Worm (Caenorhabditis elegans) whole organism, L4 larva: ENCODE results near the gene EEED8.14.
A peak's percentile ranks its signal among the peaks of the same experiment; 100 is the strongest.

Source experiments
- F49E8.2 ChIP-seq: sonication (generic microtip); optimal IDR thresholded peaks from 2 replicates; lab custom pipeline; 2016; ENCODE audit warnings: missing compliant biosample characterization, mild to moderate bottlenecking, missing genetic modification characterization, borderline replicate concordance
- T26A8.4 ChIP-seq: fragments of 200-800 bp; sonication (Bioruptor generic); IDR thresholded peaks from 2 replicates; pipeline ENCODE4 v1.3.6; 2022; ENCODE audit warnings: missing genetic modification characterization, missing compliant biosample characterization
- Y75B8A.6 ChIP-seq: fragments of 200-800 bp; sonication (Bioruptor generic); IDR thresholded peaks from 2 replicates; pipeline ENCODE4 v1.3.6; 2022; ENCODE audit warnings: missing genetic modification reagents, missing genetic modification characterization, missing compliant biosample characterization
- aha-1 ChIP-seq: fragments of 150-350 bp; peaks from one replicate; lab custom pipeline; 2014; ENCODE audit warnings: missing biosample characterization, missing genetic modification characterization
- aly-2 ChIP-seq: sonication (generic microtip); optimal IDR thresholded peaks from 2 replicates; lab custom pipeline; 2018; ENCODE audit warnings: missing biosample characterization, missing genetic modification characterization
- arid-1 ChIP-seq: fragments of 200-800 bp; sonication (Bioruptor generic); conservative IDR thresholded peaks from 2 replicates; pipeline ENCODE4 v1.3.6; 2022; ENCODE audit warnings: missing genetic modification reagents, missing genetic modification characterization, missing compliant biosample characterization
- daf-16 ChIP-seq, 3 experiments: sonication (generic microtip); optimal IDR thresholded peaks; 2 replicates each; lab custom pipeline; 2016 to 2017; ENCODE audit warnings: missing genetic modification characterization in 3 of 3, missing genetic modification reagents in 3 of 3, mild to moderate bottlenecking in 2 of 3, missing compliant biosample characterization in 2 of 3, missing biosample characterization in 1 of 3, moderate library complexity in 1 of 3
- dmd-6 ChIP-seq: fragments of 200-800 bp; sonication (Bioruptor generic); IDR thresholded peaks from 2 replicates; pipeline ENCODE4 v1.3.6; 2022; ENCODE audit warnings: missing genetic modification reagents, missing genetic modification characterization, missing compliant biosample characterization
- dpl-1 ChIP-seq: fragments of 150-350 bp; optimal IDR thresholded peaks from 2 replicates; lab custom pipeline; 2014; ENCODE audit warnings: missing biosample characterization, missing genetic modification reagents, missing genetic modification characterization
- duxl-1 ChIP-seq: sonication (generic microtip); optimal IDR thresholded peaks from 2 replicates; lab custom pipeline; 2016; ENCODE audit warnings: mild to moderate bottlenecking, missing genetic modification characterization, moderate library complexity, missing compliant biosample characterization; ENCODE audit not compliant: poor library complexity
- dve-1 ChIP-seq: sonication (generic microtip); optimal IDR thresholded peaks from 2 replicates; lab custom pipeline; 2017; ENCODE audit warnings: antibody characterized with exemption, mild to moderate bottlenecking, missing genetic modification characterization, missing compliant biosample characterization; ENCODE audit not compliant: insufficient read depth
- hif-1 ChIP-seq, 2 experiments: sonication (generic microtip); optimal IDR thresholded peaks; 2 replicates each; lab custom pipeline; 2016 to 2017; ENCODE audit warnings: missing compliant biosample characterization in 2 of 2, missing genetic modification characterization in 2 of 2, missing genetic modification reagents in 2 of 2, missing genotype in 2 of 2, mild to moderate bottlenecking in 1 of 2
- hlh-11 ChIP-seq: fragments of 200-800 bp; sonication (Bioruptor generic); optimal IDR thresholded peaks from 2 replicates; lab custom pipeline; 2018; ENCODE audit warnings: mild to moderate bottlenecking, missing genetic modification characterization, missing compliant biosample characterization
- hlh-30 ChIP-seq: sonication (generic microtip); optimal IDR thresholded peaks from 2 replicates; lab custom pipeline; 2017; ENCODE audit warnings: antibody characterized with exemption, mild to moderate bottlenecking, missing genetic modification characterization, missing compliant biosample characterization; ENCODE audit not compliant: insufficient read depth
- lin-13 ChIP-seq: fragments of 150-350 bp; optimal IDR thresholded peaks from 2 replicates; lab custom pipeline; 2014; ENCODE audit warnings: missing biosample characterization, missing genetic modification reagents, missing genetic modification characterization
- lin-38 ChIP-seq: fragments of 200-800 bp; sonication (Bioruptor generic); IDR thresholded peaks from 2 replicates; pipeline ENCODE4 v1.3.6; 2022; ENCODE audit warnings: missing genetic modification reagents, missing genetic modification characterization, missing compliant biosample characterization
- lsy-2 ChIP-seq, 2 experiments: fragments of 150-350 bp in 1 of 2; sonication (generic microtip) in 1 of 2; optimal IDR thresholded peaks; 2 replicates each; lab custom pipeline; 2014 to 2017; ENCODE audit warnings: missing biosample characterization in 2 of 2, missing genetic modification characterization in 2 of 2
- mdl-1 ChIP-seq, 2 experiments: fragments of 150-350 bp in 1 of 2; sonication (generic microtip) in 1 of 2; optimal IDR thresholded peaks; 2 replicates each; lab custom pipeline; 2014 to 2017; ENCODE audit warnings: missing biosample characterization in 2 of 2, missing genetic modification characterization in 2 of 2
- mdt-29 ChIP-seq: fragments of 200-800 bp; sonication (Bioruptor generic); IDR thresholded peaks from 2 replicates; pipeline ENCODE4 v1.3.6; 2022; ENCODE audit warnings: missing genetic modification reagents, missing genetic modification characterization, missing compliant biosample characterization
- mep-1 ChIP-seq: fragments of 150-350 bp; sonication (generic microtip); optimal IDR thresholded peaks from 3 replicates; lab custom pipeline; 2014; ENCODE audit warnings: missing biosample characterization, missing genetic modification characterization
- mes-2 ChIP-seq: sonication (generic microtip); optimal IDR thresholded peaks from 2 replicates; lab custom pipeline; 2016; ENCODE audit warnings: missing genotype, mild to moderate bottlenecking, missing genetic modification characterization, missing compliant biosample characterization; ENCODE audit not compliant: poor library complexity, severe bottlenecking
- mxl-3 ChIP-seq: fragments of 200-800 bp; sonication (Bioruptor generic); optimal IDR thresholded peaks from 2 replicates; lab custom pipeline; 2018; ENCODE audit warnings: mild to moderate bottlenecking, missing genetic modification characterization, missing compliant biosample characterization
- nhr-102 ChIP-seq: sonication (generic microtip); optimal IDR thresholded peaks from 2 replicates; lab custom pipeline; 2016; ENCODE audit warnings: mild to moderate bottlenecking, missing genetic modification characterization, moderate library complexity, missing compliant biosample characterization
- nhr-111 ChIP-seq: fragments of 200-800 bp; sonication (Bioruptor generic); optimal IDR thresholded peaks from 2 replicates; lab custom pipeline; 2018; ENCODE audit warnings: mild to moderate bottlenecking, missing genetic modification characterization, missing compliant biosample characterization
- nhr-25 ChIP-seq: sonication (generic microtip); optimal IDR thresholded peaks from 2 replicates; lab custom pipeline; 2017; ENCODE audit warnings: missing genetic modification characterization, mild to moderate bottlenecking, missing compliant biosample characterization, antibody characterized with exemption, moderate library complexity, borderline replicate concordance; ENCODE audit not compliant: insufficient read depth
- nhr-28 ChIP-seq: fragments of 150-350 bp; optimal IDR thresholded peaks from 2 replicates; lab custom pipeline; 2014; ENCODE audit warnings: missing biosample characterization, missing genetic modification characterization
- nhr-48 ChIP-seq: sonication (generic microtip); optimal IDR thresholded peaks from 2 replicates; lab custom pipeline; 2016; ENCODE audit warnings: mild to moderate bottlenecking, missing genetic modification characterization, missing compliant biosample characterization
- nhr-6 ChIP-seq: fragments of 150-350 bp; optimal IDR thresholded peaks from 2 replicates; lab custom pipeline; 2014; ENCODE audit warnings: missing biosample characterization, missing genetic modification characterization
- nhr-76 ChIP-seq: fragments of 150-350 bp; optimal IDR thresholded peaks from 2 replicates; lab custom pipeline; 2014; ENCODE audit warnings: missing biosample characterization, missing genetic modification characterization
- nhr-77 ChIP-seq: fragments of 150-350 bp; optimal IDR thresholded peaks from 2 replicates; lab custom pipeline; 2014; ENCODE audit warnings: missing biosample characterization, missing genetic modification characterization
- pha-4 ChIP-seq, 2 experiments: fragments of 150-350 bp in 1 of 2; fragments of 200-800 bp in 1 of 2; sonication (Bioruptor generic) in 1 of 2; IDR thresholded peaks in 1 of 2; optimal IDR thresholded peaks in 1 of 2; 2 replicates each; pipeline versions ENCODE4 v1.3.6 to Lab custom; 2014 to 2022; ENCODE audit warnings: missing genetic modification characterization in 2 of 2, missing genetic modification reagents in 2 of 2, missing biosample characterization in 1 of 2, missing compliant biosample characterization in 1 of 2
- pqm-1 ChIP-seq: sonication (generic microtip); optimal IDR thresholded peaks from 2 replicates; lab custom pipeline; 2017; ENCODE audit warnings: missing biosample characterization, missing genetic modification characterization
- set-16 ChIP-seq: fragments of 200-800 bp; sonication (Bioruptor generic); IDR thresholded peaks from 2 replicates; pipeline ENCODE4 v1.3.6; 2022; ENCODE audit warnings: missing genetic modification reagents, missing genetic modification characterization, missing compliant biosample characterization
- snpc-4 ChIP-seq: fragments of 150-350 bp; optimal IDR thresholded peaks from 2 replicates; lab custom pipeline; 2014; ENCODE audit warnings: missing biosample characterization, missing genetic modification characterization
- spr-1 ChIP-seq: sonication (generic microtip); optimal IDR thresholded peaks from 2 replicates; lab custom pipeline; 2016; ENCODE audit warnings: mild to moderate bottlenecking, missing genetic modification characterization, missing compliant biosample characterization
- unc-39 ChIP-seq: sonication (generic microtip); optimal IDR thresholded peaks from 2 replicates; lab custom pipeline; 2017; ENCODE audit warnings: missing biosample characterization, missing genetic modification characterization
- unc-62 ChIP-seq, 3 experiments: fragments of 150-350 bp in 1 of 3; sonication (generic microtip); optimal IDR thresholded peaks in 2 of 3; peaks in 1 of 3; 1 replicate in 1 of 3; 2 replicates in 2 of 3; lab custom pipeline; 2014 to 2017; ENCODE audit warnings: missing biosample characterization in 3 of 3, missing genetic modification characterization in 3 of 3, missing genetic modification reagents in 3 of 3, missing genotype in 1 of 3
- zfp-3 ChIP-seq: fragments of 200-800 bp; sonication (Bioruptor generic); conservative IDR thresholded peaks from 2 replicates; pipeline ENCODE4 v1.3.6; 2022; ENCODE audit warnings: missing genetic modification reagents, missing genetic modification characterization, missing compliant biosample characterization
- zip-11 ChIP-seq: fragments of 200-800 bp; sonication (Bioruptor generic); IDR thresholded peaks from 2 replicates; pipeline ENCODE4 v1.3.6; 2022; ENCODE audit warnings: missing genetic modification characterization, missing compliant biosample characterization
- ztf-7 ChIP-seq: fragments of 150-350 bp; optimal IDR thresholded peaks from 2 replicates; lab custom pipeline; 2014; ENCODE audit warnings: missing biosample characterization, missing genetic modification characterization

Gene EEED8.14

DNA sequence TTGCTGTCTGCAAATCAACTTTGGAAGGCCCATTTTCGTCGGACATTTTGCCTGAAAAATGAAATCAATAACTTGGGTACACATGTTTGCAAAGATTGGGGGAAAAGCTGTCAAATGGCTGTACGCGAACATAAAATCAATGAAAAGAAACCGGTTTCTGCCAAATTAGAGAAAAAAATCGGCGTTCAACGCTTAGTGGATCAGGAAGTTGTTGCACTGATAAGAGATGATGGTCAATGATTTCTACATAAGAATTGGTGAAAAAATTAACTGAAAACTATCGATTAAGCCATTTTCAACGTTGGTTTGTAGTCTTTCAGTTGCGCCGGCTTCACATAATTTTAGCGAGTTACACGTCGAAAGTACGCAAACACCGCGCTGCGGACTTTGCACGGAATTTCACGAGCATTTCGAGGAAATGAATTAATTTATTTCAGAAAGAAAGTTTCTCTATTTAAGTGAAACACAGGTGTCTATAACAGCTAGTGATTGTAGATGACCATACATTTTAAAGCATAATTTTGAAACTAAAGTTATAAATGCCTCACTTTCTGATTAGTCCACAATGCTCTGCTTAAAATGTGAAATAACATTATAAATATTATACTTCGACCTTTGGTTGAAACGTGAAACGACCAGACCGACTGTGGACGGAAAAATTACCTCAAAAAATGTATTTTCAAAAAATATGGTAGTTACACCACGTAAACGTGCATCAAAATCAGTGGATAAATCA, 15.8 kb upstream of the EEED8.14 start, which contains the start of the genes F07F6.4 and F07F6.2:
Gene F07F6.4 (minus strand): TSS at position 51 of the 736 bp plus-strand sequence.
Gene F07F6.2 (plus strand): TSS at position 686 of the 736 bp plus-strand sequence.
- TF ChIP-seq lin-38 (GFP tag; lab: Robert Waterston, UW) (peak; percentile 46; the same call in 1 of the 2 replicates), mdt-29 (no peak), mxl-3 (GFP tag; lab: Kevin White, UChicago) (peak; percentile 7), mes-2 (tag; lab: Kevin White, UChicago) (peak; percentile 68), lsy-2 (tag; optimal IDR thresholded peaks at IDR 0.05; lab: Kevin White, UChicago) (peak in 1 of 2 experiments; percentile 64), unc-39 (tag; lab: Kevin White, UChicago) (no peak), mep-1 (tag; lab: Kevin White, UChicago) (peak; percentile 27), nhr-111 (GFP tag; lab: Kevin White, UChicago) (no peak), set-16 (no peak), dpl-1 (GFP tag; lab: Kevin White, UChicago) (peak; percentile 59), dve-1 (tag; lab: Kevin White, UChicago) (peak; percentile 39), pqm-1 (tag; lab: Kevin White, UChicago) (peak; percentile 27), nhr-6 (tag; lab: Kevin White, UChicago) (peak; percentile 15), aha-1 (peak; percentile 90)

DNA sequence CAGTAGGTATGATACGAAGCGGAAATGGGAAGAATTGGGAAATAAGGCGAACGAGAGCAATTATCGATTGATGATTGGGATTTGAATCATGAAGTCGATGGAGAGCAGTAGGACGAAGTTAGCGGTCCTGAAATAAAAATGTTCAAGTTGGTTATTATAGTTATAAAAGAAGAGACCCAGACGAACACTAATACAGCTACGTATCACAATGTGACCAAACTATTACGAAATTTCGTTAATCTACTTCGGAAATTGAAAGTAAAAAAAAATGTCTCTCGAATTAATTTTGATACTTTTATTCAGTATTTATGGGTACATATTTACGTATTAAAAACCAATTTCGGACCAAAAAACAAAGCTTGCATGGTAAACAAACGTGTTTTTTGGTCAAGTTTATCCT, 12.6 kb upstream of the EEED8.14 start:
- TF ChIP-seq nhr-28 (tag; lab: Kevin White, UChicago) = peak; percentile 19
- no peak for TF ChIP-seq nhr-76 (tag; lab: Kevin White, UChicago)

DNA sequence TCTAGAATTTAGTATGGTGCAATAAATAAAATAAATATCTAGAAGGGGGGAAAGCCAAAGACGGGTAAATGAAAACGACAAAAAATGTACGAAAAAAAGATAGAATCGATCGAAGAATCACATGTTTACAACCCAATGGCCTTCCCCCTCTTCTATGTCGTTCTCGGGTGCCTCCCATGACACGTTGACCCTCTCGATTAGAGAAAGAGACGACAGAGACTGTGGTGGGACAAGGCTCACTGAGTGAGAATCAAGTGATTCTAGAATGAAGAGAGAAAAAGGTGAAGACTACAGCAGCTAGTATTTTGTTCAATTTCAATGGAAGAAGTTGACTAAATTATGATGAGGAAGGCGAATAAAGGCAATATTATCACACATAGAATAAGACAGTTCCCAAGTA, 12.2 kb upstream of the EEED8.14 start:
- peak in 1 of 2 experiments; percentile 69 for TF ChIP-seq lsy-2 (tag; optimal IDR thresholded peaks at IDR 0.05; lab: Kevin White, UChicago)
- TF ChIP-seq nhr-6 (tag; lab: Kevin White, UChicago) = peak; percentile 56
- no peak for TF ChIP-seq daf-16 (GFP tag; optimal IDR thresholded peaks at IDR 0.05; lab: Kevin White, UChicago)
- peak; percentile 63 for TF ChIP-seq daf-16 (tag; optimal IDR thresholded peaks at IDR 0.05; lab: Kevin White, UChicago)
- peak; percentile 97 for TF ChIP-seq hlh-30 (tag; lab: Kevin White, UChicago)
- TF ChIP-seq ztf-7 = no peak
- TF ChIP-seq mes-2 (tag; lab: Kevin White, UChicago) = peak; percentile 41
- peak; percentile 38; the same call in 1 of the 2 replicates for TF ChIP-seq dmd-6 (GFP tag; lab: Robert Waterston, UW)
- TF ChIP-seq lin-38 (GFP tag; lab: Robert Waterston, UW) = 0 out of 2 replicates have a peak, but pooled peaks have one; percentile 9
- TF ChIP-seq mdl-1 (tag; optimal IDR thresholded peaks at IDR 0.05; lab: Kevin White, UChicago) = peak in 1 of 2 experiments; percentile 78
- TF ChIP-seq spr-1 (tag; lab: Kevin White, UChicago) = no peak
- peak; percentile 60 for TF ChIP-seq nhr-25
- TF ChIP-seq nhr-76 (tag; lab: Kevin White, UChicago) = no peak
- peak; percentile 76 for TF ChIP-seq nhr-28 (tag; lab: Kevin White, UChicago)
- no peak for TF ChIP-seq T26A8.4 (GFP tag; lab: Robert Waterston, UW)
- no peak for TF ChIP-seq duxl-1 (tag; lab: Kevin White, UChicago)
- peak; percentile 55 for TF ChIP-seq pha-4 (GFP tag; IDR thresholded peaks at IDR 0.05; lab: Robert Waterston, UW)
- peak; percentile 76 for TF ChIP-seq pha-4 (tag; optimal IDR thresholded peaks at IDR 0.05; lab: Kevin White, UChicago)
- peak; percentile 16 for TF ChIP-seq dpl-1 (GFP tag; lab: Kevin White, UChicago)
- no peak for TF ChIP-seq lin-13 (GFP tag; lab: Kevin White, UChicago)
- TF ChIP-seq Y75B8A.6 = no peak
- TF ChIP-seq dve-1 (tag; lab: Kevin White, UChicago) = peak; percentile 51
- no peak for TF ChIP-seq arid-1
- TF ChIP-seq mxl-3 (GFP tag; lab: Kevin White, UChicago) = peak; percentile 58
- no peak for TF ChIP-seq zip-11 (GFP tag; lab: Robert Waterston, UW)
- peak in 1 of 2 experiments; percentile 51 for TF ChIP-seq unc-62 (GFP tag; optimal IDR thresholded peaks at IDR 0.05 in 1 of 2; lab: Kevin White, UChicago)
- TF ChIP-seq unc-62 (tag; optimal IDR thresholded peaks at IDR 0.05; lab: Kevin White, UChicago) = no peak
- peak; percentile 77 for TF ChIP-seq hlh-11 (tag; lab: Kevin White, UChicago)
- TF ChIP-seq aly-2 (tag; lab: Kevin White, UChicago) = no peak
- TF ChIP-seq mep-1 (tag; lab: Kevin White, UChicago) = peak; percentile 78
- no peak for TF ChIP-seq F49E8.2 (tag; lab: Kevin White, UChicago)
- peak; percentile 58 for TF ChIP-seq pqm-1 (tag; lab: Kevin White, UChicago)
- peak in 1 of 2 experiments; percentile 36 for TF ChIP-seq hif-1 (tag; optimal IDR thresholded peaks at IDR 0.05; lab: Kevin White, UChicago)
- TF ChIP-seq zfp-3 (GFP tag; lab: Robert Waterston, UW) = no peak
- peak; percentile 38 for TF ChIP-seq nhr-48 (tag; lab: Kevin White, UChicago)
- TF ChIP-seq snpc-4 (tag; lab: Kevin White, UChicago) = no peak
- TF ChIP-seq nhr-102 (tag; lab: Kevin White, UChicago) = no peak
- peak; percentile 63 for TF ChIP-seq nhr-77 (tag; lab: Kevin White, UChicago)
